Worm (Caenorhabditis elegans): ENCODE measurements around the gene zig-13.

Gene zig-13

ce11 chrIII:182080-182479 is 25.5 kb upstream of the zig-13 start, which contains the start of gene F40G9.15:
F40G9.15 (plus strand) TSS chrIII:182380.
- TF ChIP-seq hlh-1 (tag; optimal IDR thresholded peaks at IDR 0.05) = no peak
- TF ChIP-seq ceh-43 (GFP tag; optimal IDR thresholded peaks at IDR 0.05) = no peak
- TF ChIP-seq tbx-8 (GFP tag; optimal IDR thresholded peaks at IDR 0.05) = no peak
- TF ChIP-seq flh-1 (GFP tag; optimal IDR thresholded peaks at IDR 0.05) = no peak
- no peak for TF ChIP-seq nhr-76 (tag; optimal IDR thresholded peaks at IDR 0.05)
- no peak for TF ChIP-seq bed-3 (GFP tag; optimal IDR thresholded peaks at IDR 0.05)
- TF ChIP-seq drap-1 (GFP tag; optimal IDR thresholded peaks at IDR 0.05) = no peak
- TF ChIP-seq lin-13 (tag; optimal IDR thresholded peaks at IDR 0.05) = no peak
- TF ChIP-seq blmp-1 (tag; optimal IDR thresholded peaks at IDR 0.05) = no peak
- no peak for TF ChIP-seq unc-62 (GFP tag; optimal IDR thresholded peaks at IDR 0.05)
- no peak for TF ChIP-seq lin-32 (GFP tag; optimal IDR thresholded peaks at IDR 0.05)
- TF ChIP-seq unc-39 (tag; optimal IDR thresholded peaks at IDR 0.05) = no peak
- TF ChIP-seq nhr-2 (tag; optimal IDR thresholded peaks at IDR 0.05) = no peak
- TF ChIP-seq snpc-4 (tag; optimal IDR thresholded peaks at IDR 0.05) = no peak

- TF ChIP-seq M03D4.4 (tag; optimal IDR thresholded peaks at IDR 0.05) (no peak), blmp-1 (tag; optimal IDR thresholded peaks at IDR 0.05) (no peak), ces-1 (GFP tag; optimal IDR thresholded peaks at IDR 0.05) (no peak), sem-2 (GFP tag; optimal IDR thresholded peaks at IDR 0.05) (no peak), ztf-11 (tag; optimal IDR thresholded peaks at IDR 0.05) (no peak), ceh-43 (GFP tag; optimal IDR thresholded peaks at IDR 0.05) (no peak), zip-8 (tag; optimal IDR thresholded peaks at IDR 0.05) (no peak), mls-2 (tag; optimal IDR thresholded peaks at IDR 0.05) (no peak)
Observed at ce11 chrIII:180963-181362, 24.4 kb upstream of the zig-13 start, which contains the start of gene F40G9.5. F40G9.5 (plus strand) TSS chrIII:181263.

ce11 chrIII:179123-179592 is 22.6 kb upstream of the zig-13 start, which contains the start of gene F40G9.6:
F40G9.6 (plus strand) TSS chrIII:179542.
- no peak for TF ChIP-seq unc-39 (tag; optimal IDR thresholded peaks at IDR 0.05)
- TF ChIP-seq cnd-1 (tag; optimal IDR thresholded peaks at IDR 0.05) = peak; percentile 60
- TF ChIP-seq mep-1 (tag; optimal IDR thresholded peaks at IDR 0.05) = no peak
- TF ChIP-seq ceh-83 (GFP tag; optimal IDR thresholded peaks at IDR 0.05) = no peak
- TF ChIP-seq nhr-76 (tag; optimal IDR thresholded peaks at IDR 0.05) = no peak
- peak; percentile 67 for TF ChIP-seq zip-8 (tag; optimal IDR thresholded peaks at IDR 0.05)
- TF ChIP-seq ham-2 (GFP tag; optimal IDR thresholded peaks at IDR 0.05) = no peak
- no peak for TF ChIP-seq snpc-4 (tag; optimal IDR thresholded peaks at IDR 0.05)
- TF ChIP-seq nhr-2 (tag; optimal IDR thresholded peaks at IDR 0.05) = peak; percentile 32
- TF ChIP-seq mls-2 (tag; optimal IDR thresholded peaks at IDR 0.05) = peak; percentile 38

- TF ChIP-seq cnd-1 (tag; optimal IDR thresholded peaks at IDR 0.05) = no peak
- peak; percentile 23 for TF ChIP-seq tbx-8 (GFP tag; optimal IDR thresholded peaks at IDR 0.05)
- no peak for TF ChIP-seq nhr-28 (tag; optimal IDR thresholded peaks at IDR 0.05)
Observed at ce11 chrIII:178126-178525, 21.6 kb upstream of the zig-13 start.

- no peak for TF ChIP-seq M03D4.4 (tag; optimal IDR thresholded peaks at IDR 0.05)
- TF ChIP-seq cnd-1 (tag; optimal IDR thresholded peaks at IDR 0.05) = no peak
- no peak for TF ChIP-seq mep-1 (tag; optimal IDR thresholded peaks at IDR 0.05)
- no peak for TF ChIP-seq lin-13 (tag; optimal IDR thresholded peaks at IDR 0.05)
- TF ChIP-seq drap-1 (GFP tag; optimal IDR thresholded peaks at IDR 0.05) = no peak
- TF ChIP-seq sptf-1 (tag; optimal IDR thresholded peaks at IDR 0.05) = no peak
- no peak for TF ChIP-seq nhr-28 (tag; optimal IDR thresholded peaks at IDR 0.05)
- no peak for TF ChIP-seq bed-3 (GFP tag; optimal IDR thresholded peaks at IDR 0.05)
- no peak for TF ChIP-seq tbx-8 (GFP tag; optimal IDR thresholded peaks at IDR 0.05)
- no peak for TF ChIP-seq ceh-43 (GFP tag; optimal IDR thresholded peaks at IDR 0.05)
- no peak for TF ChIP-seq ztf-11 (tag; optimal IDR thresholded peaks at IDR 0.05)
Observed at ce11 chrIII:177715-178114, 21.2 kb upstream of the zig-13 start, which contains the start of gene F40G9.14. F40G9.14 (minus strand) TSS chrIII:177815.

- TF ChIP-seq sem-2 (GFP tag; optimal IDR thresholded peaks at IDR 0.05) = no peak
- no peak for TF ChIP-seq unc-39 (tag; optimal IDR thresholded peaks at IDR 0.05)
- no peak for TF ChIP-seq unc-120 (tag; optimal IDR thresholded peaks at IDR 0.05; ENCODE audit: poor library complexity, severe bottlenecking)
- TF ChIP-seq hlh-1 (tag; optimal IDR thresholded peaks at IDR 0.05) = no peak
- no peak for TF ChIP-seq drap-1 (GFP tag; optimal IDR thresholded peaks at IDR 0.05)
- no peak for TF ChIP-seq mab-5 (tag; optimal IDR thresholded peaks at IDR 0.05)
- no peak for TF ChIP-seq sptf-1 (tag; optimal IDR thresholded peaks at IDR 0.05)
- no peak for TF ChIP-seq ceh-39 (tag; optimal IDR thresholded peaks at IDR 0.05)
- TF ChIP-seq elt-1 (tag; optimal IDR thresholded peaks at IDR 0.05; ENCODE audit: borderline replicate concordance, insufficient read depth) = no peak
- TF ChIP-seq tbx-8 (GFP tag; optimal IDR thresholded peaks at IDR 0.05) = no peak
- TF ChIP-seq snpc-4 (tag; optimal IDR thresholded peaks at IDR 0.05) = no peak
Observed at ce11 chrIII:175733-176132, 19.2 kb upstream of the zig-13 start, which contains the start of gene clec-148. clec-148 (minus strand) TSS chrIII:175833.
